Worm (Caenorhabditis elegans) whole organism, late embryonic: ENCODE data around the gene F58B3.4.

Experiments
- K02D7.2 ChIP-seq: sonication (generic microtip); optimal IDR thresholded peaks from 2 replicates; lab custom pipeline; 2017; ENCODE audit warnings: mild to moderate bottlenecking, missing genetic modification characterization, missing compliant biosample characterization
- K09A11.1 ChIP-seq: sonication (generic microtip); optimal IDR thresholded peaks from 2 replicates; lab custom pipeline; 2017; ENCODE audit warnings: antibody characterized with exemption, mild to moderate bottlenecking, missing genetic modification characterization, missing compliant biosample characterization; ENCODE audit not compliant: insufficient read depth
- ahr-1 ChIP-seq: sonication (generic microtip); optimal IDR thresholded peaks from 2 replicates; lab custom pipeline; 2016; ENCODE audit warnings: missing genetic modification characterization, missing compliant biosample characterization
- ceh-14 ChIP-seq: sonication (generic microtip); optimal IDR thresholded peaks from 2 replicates; lab custom pipeline; 2016; ENCODE audit warnings: missing genotype, missing genetic modification characterization, missing compliant biosample characterization
- ceh-18 ChIP-seq: sonication (generic microtip); optimal IDR thresholded peaks from 2 replicates; lab custom pipeline; 2016; ENCODE audit warnings: missing genetic modification characterization, missing compliant biosample characterization
- ceh-19 ChIP-seq: fragments of 200-800 bp; sonication (Bioruptor generic); optimal IDR thresholded peaks from 2 replicates; lab custom pipeline; 2018; ENCODE audit warnings: mild to moderate bottlenecking, missing genetic modification characterization, missing compliant biosample characterization
- ceh-22 ChIP-seq: sonication (generic microtip); optimal IDR thresholded peaks from 2 replicates; lab custom pipeline; 2017; ENCODE audit warnings: missing biosample characterization, missing genetic modification characterization
- ceh-24 ChIP-seq: sonication (generic microtip); optimal IDR thresholded peaks from 2 replicates; lab custom pipeline; 2016; ENCODE audit warnings: mild to moderate bottlenecking, missing genetic modification characterization, missing compliant biosample characterization
- ceh-31 ChIP-seq: sonication (generic microtip); optimal IDR thresholded peaks from 2 replicates; lab custom pipeline; 2016; ENCODE audit warnings: missing genetic modification characterization, missing compliant biosample characterization
- ceh-34 ChIP-seq: sonication (generic microtip); optimal IDR thresholded peaks from 2 replicates; lab custom pipeline; 2016; ENCODE audit warnings: mild to moderate bottlenecking, missing genetic modification characterization, missing compliant biosample characterization
- ceh-45 ChIP-seq: fragments of 200-800 bp; sonication (Bioruptor generic); IDR thresholded peaks from 2 replicates; pipeline ENCODE4 v1.3.6; 2022; ENCODE audit warnings: missing genetic modification reagents, missing genetic modification characterization, missing compliant biosample characterization
- ceh-6 ChIP-seq: fragments of 200-800 bp; sonication (Bioruptor generic); optimal IDR thresholded peaks from 2 replicates; lab custom pipeline; 2018; ENCODE audit warnings: mild to moderate bottlenecking, missing genetic modification characterization, missing compliant biosample characterization
- che-1 ChIP-seq: sonication (generic microtip); optimal IDR thresholded peaks from 2 replicates; lab custom pipeline; 2016; ENCODE audit warnings: mild to moderate bottlenecking, missing genetic modification characterization, missing compliant biosample characterization
- dmd-4 ChIP-seq: sonication (generic microtip); optimal IDR thresholded peaks from 2 replicates; lab custom pipeline; 2016; ENCODE audit warnings: borderline replicate concordance, missing genetic modification characterization, missing compliant biosample characterization
- fax-1 ChIP-seq: sonication (generic microtip); optimal IDR thresholded peaks from 2 replicates; lab custom pipeline; 2016; ENCODE audit warnings: missing genotype, missing genetic modification characterization, missing compliant biosample characterization
- fkh-10 ChIP-seq: fragments of 150-350 bp; optimal IDR thresholded peaks from 2 replicates; lab custom pipeline; 2014; ENCODE audit warnings: missing biosample characterization, missing genetic modification reagents, missing genetic modification characterization
- fkh-6 ChIP-seq: sonication (generic microtip); optimal IDR thresholded peaks from 2 replicates; lab custom pipeline; 2016; ENCODE audit warnings: missing genetic modification characterization, missing compliant biosample characterization
- gmeb-2 ChIP-seq: sonication (generic microtip); optimal IDR thresholded peaks from 2 replicates; lab custom pipeline; 2016; ENCODE audit warnings: missing genetic modification characterization, inconsistent platforms, missing compliant biosample characterization
- hlh-13 ChIP-seq: fragments of 200-800 bp; sonication (Bioruptor generic); optimal IDR thresholded peaks from 2 replicates; lab custom pipeline; 2018; ENCODE audit warnings: mild to moderate bottlenecking, missing genetic modification characterization, missing compliant biosample characterization
- hlh-15 ChIP-seq: sonication (generic microtip); optimal IDR thresholded peaks from 2 replicates; lab custom pipeline; 2016; ENCODE audit warnings: missing genetic modification characterization, missing compliant biosample characterization
- hlh-30 ChIP-seq: sonication (generic microtip); optimal IDR thresholded peaks from 2 replicates; lab custom pipeline; 2017; ENCODE audit warnings: antibody characterized with exemption, missing genetic modification characterization, missing compliant biosample characterization; ENCODE audit not compliant: insufficient read depth
- hlh-6 ChIP-seq: sonication (generic microtip); optimal IDR thresholded peaks from 2 replicates; lab custom pipeline; 2016; ENCODE audit warnings: missing genotype, missing genetic modification characterization, missing compliant biosample characterization
- lim-6 ChIP-seq: sonication (generic microtip); optimal IDR thresholded peaks from 2 replicates; lab custom pipeline; 2016; ENCODE audit warnings: missing genetic modification characterization, missing compliant biosample characterization
- lin-11 ChIP-seq: fragments of 200-800 bp; sonication (Bioruptor generic); optimal IDR thresholded peaks from 2 replicates; lab custom pipeline; 2018; ENCODE audit warnings: mild to moderate bottlenecking, missing genetic modification characterization, missing compliant biosample characterization
- madf-2 ChIP-seq: sonication (generic microtip); optimal IDR thresholded peaks from 2 replicates; lab custom pipeline; 2017; ENCODE audit warnings: missing genetic modification characterization, missing compliant biosample characterization
- nfya-1 ChIP-seq: sonication (generic microtip); optimal IDR thresholded peaks from 2 replicates; lab custom pipeline; 2017; ENCODE audit warnings: missing genetic modification characterization, mild to moderate bottlenecking, missing compliant biosample characterization, antibody characterized with exemption, moderate library complexity
- nhr-11 ChIP-seq: fragments of 150-350 bp; optimal IDR thresholded peaks from 2 replicates; lab custom pipeline; 2014; ENCODE audit warnings: missing biosample characterization, missing genetic modification characterization
- nhr-232 ChIP-seq: sonication (generic microtip); optimal IDR thresholded peaks from 2 replicates; lab custom pipeline; 2016; ENCODE audit warnings: missing genetic modification characterization, missing compliant biosample characterization
- npax-4 ChIP-seq: sonication (generic microtip); optimal IDR thresholded peaks from 2 replicates; lab custom pipeline; 2016; ENCODE audit warnings: missing genetic modification characterization, missing compliant biosample characterization
- odd-2 ChIP-seq: sonication (generic microtip); optimal IDR thresholded peaks from 2 replicates; lab custom pipeline; 2017; ENCODE audit warnings: antibody characterized with exemption, mild to moderate bottlenecking, missing genetic modification characterization, missing compliant biosample characterization
- pat-9 ChIP-seq: fragments of 200-800 bp; sonication (Bioruptor generic); optimal IDR thresholded peaks from 2 replicates; lab custom pipeline; 2018; ENCODE audit warnings: mild to moderate bottlenecking, missing genetic modification characterization, moderate library complexity, missing compliant biosample characterization
- pax-1 ChIP-seq: fragments of 150-350 bp; optimal IDR thresholded peaks from 2 replicates; lab custom pipeline; 2014; ENCODE audit warnings: missing biosample characterization, missing genetic modification characterization
- pha-2 ChIP-seq: sonication (generic microtip); optimal IDR thresholded peaks from 2 replicates; lab custom pipeline; 2017; ENCODE audit warnings: mild to moderate bottlenecking, missing genetic modification characterization, missing compliant biosample characterization
- pha-4 ChIP-seq: fragments of 150-350 bp; optimal IDR thresholded peaks from 2 replicates; lab custom pipeline; 2018; ENCODE audit warnings: missing biosample characterization, missing genetic modification reagents, missing genetic modification characterization
- pqm-1 ChIP-seq: sonication (generic microtip); optimal IDR thresholded peaks from 2 replicates; lab custom pipeline; 2016; ENCODE audit warnings: missing genetic modification characterization, missing compliant biosample characterization
- ref-2 ChIP-seq: sonication (generic microtip); optimal IDR thresholded peaks from 2 replicates; lab custom pipeline; 2016; ENCODE audit warnings: missing genetic modification characterization, missing compliant biosample characterization
- rnt-1 ChIP-seq: sonication (generic microtip); optimal IDR thresholded peaks from 2 replicates; lab custom pipeline; 2016; ENCODE audit warnings: missing genetic modification characterization, missing compliant biosample characterization
- sdc-2 ChIP-seq: sonication (generic microtip); optimal IDR thresholded peaks from 2 replicates; lab custom pipeline; 2016; ENCODE audit warnings: missing genotype, missing genetic modification characterization, missing compliant biosample characterization
- sox-4 ChIP-seq: sonication (generic microtip); optimal IDR thresholded peaks from 2 replicates; lab custom pipeline; 2017; ENCODE audit warnings: mild to moderate bottlenecking, missing genetic modification characterization, inconsistent platforms, missing compliant biosample characterization
- syd-9 ChIP-seq: sonication (generic microtip); optimal IDR thresholded peaks from 2 replicates; lab custom pipeline; 2016; ENCODE audit warnings: mild to moderate bottlenecking, missing genetic modification characterization, moderate library complexity, missing compliant biosample characterization
- tbx-2 ChIP-seq: sonication (generic microtip); optimal IDR thresholded peaks from 2 replicates; lab custom pipeline; 2016; ENCODE audit warnings: missing genetic modification characterization, missing compliant biosample characterization
- ttx-3 ChIP-seq: sonication (generic microtip); optimal IDR thresholded peaks from 2 replicates; lab custom pipeline; 2016; ENCODE audit warnings: missing genetic modification reagents, missing genetic modification characterization, missing compliant biosample characterization
- unc-42 ChIP-seq: sonication (generic microtip); optimal IDR thresholded peaks from 2 replicates; lab custom pipeline; 2016; ENCODE audit warnings: missing genotype, missing genetic modification characterization, missing compliant biosample characterization
- unc-55 ChIP-seq: sonication (generic microtip); optimal IDR thresholded peaks from 2 replicates; lab custom pipeline; 2017; ENCODE audit warnings: missing biosample characterization, missing genetic modification reagents, missing genetic modification characterization
- unc-86 ChIP-seq: sonication (generic microtip); optimal IDR thresholded peaks from 2 replicates; lab custom pipeline; 2016; ENCODE audit warnings: missing genetic modification characterization, missing compliant biosample characterization
- zip-5 ChIP-seq: sonication (generic microtip); optimal IDR thresholded peaks from 2 replicates; lab custom pipeline; 2016; ENCODE audit warnings: missing genetic modification characterization, missing compliant biosample characterization

F58B3.4 gene

ce11 chrIV:11592165-11592564, 39.5 kb downstream of the F58B3.4 start, which contains the start of gene spe-36:
TSS of gene spe-36 (minus strand) at chrIV:11592265.
- TF ChIP-seq hlh-6 (tag; lab: Kevin White, UChicago) (no peak), nhr-232 (tag; lab: Kevin White, UChicago) (no peak), dmd-4 (tag; lab: Kevin White, UChicago) (no peak), hlh-13 (no peak)
- TF ChIP-seq, all 69 proteins: peak for 0

ce11 chrIV:11586484-11586883, 45.2 kb downstream of the F58B3.4 start:
- TF ChIP-seq fkh-6 (tag; lab: Kevin White, UChicago): no peak
- TF ChIP-seq ceh-31 (tag; lab: Kevin White, UChicago): no peak
- no peak for TF ChIP-seq pha-2 (tag; lab: Kevin White, UChicago)
- TF ChIP-seq ttx-3 (tag; lab: Kevin White, UChicago): no peak
- TF ChIP-seq ceh-24 (tag; lab: Kevin White, UChicago): no peak
- no peak for TF ChIP-seq che-1 (tag; lab: Kevin White, UChicago)
- TF ChIP-seq hlh-6 (tag; lab: Kevin White, UChicago): no peak
- no peak for TF ChIP-seq pqm-1 (tag; lab: Kevin White, UChicago)
- no peak for TF ChIP-seq fax-1
- TF ChIP-seq npax-4: no peak
- TF ChIP-seq gmeb-2 (tag; lab: Kevin White, UChicago): no peak
- TF ChIP-seq unc-55 (GFP tag; lab: Kevin White, UChicago): no peak

ce11 chrIV:11584853-11585252, 46.8 kb downstream of the F58B3.4 start:
- TF ChIP-seq hlh-15 (no peak), lim-6 (tag; lab: Kevin White, UChicago) (no peak), ceh-14 (tag; lab: Kevin White, UChicago) (no peak)
- TF ChIP-seq, all 69 proteins: peak for 0

ce11 chrIV:11583906-11584378, 47.7 kb downstream of the F58B3.4 start, which contains the start of gene F12F6.1:
TSS of gene F12F6.1 (plus strand) at chrIV:11583956.
- TF ChIP-seq unc-42 (tag; lab: Kevin White, UChicago) (no peak), che-1 (tag; lab: Kevin White, UChicago) (no peak), pha-4 (tag; lab: Kevin White, UChicago) (no peak), pat-9 (no peak), ceh-22 (tag; lab: Kevin White, UChicago) (no peak), K09A11.1 (no peak), fkh-10 (no peak), ref-2 (tag; lab: Kevin White, UChicago) (peak; percentile 15), ttx-3 (tag; lab: Kevin White, UChicago) (no peak), rnt-1 (tag; lab: Kevin White, UChicago) (no peak), unc-55 (GFP tag; lab: Kevin White, UChicago) (no peak), ceh-31 (tag; lab: Kevin White, UChicago) (peak; percentile 48), sox-4 (tag; lab: Kevin White, UChicago) (no peak), sdc-2 (tag; lab: Kevin White, UChicago) (no peak), pqm-1 (tag; lab: Kevin White, UChicago) (no peak), nfya-1 (tag; lab: Kevin White, UChicago) (peak; percentile 40), gmeb-2 (tag; lab: Kevin White, UChicago) (no peak), npax-4 (no peak), hlh-30 (tag; lab: Kevin White, UChicago) (no peak), madf-2 (tag; lab: Kevin White, UChicago) (no peak), tbx-2 (peak; percentile 65), unc-86 (tag; lab: Kevin White, UChicago) (no peak), syd-9 (tag; lab: Kevin White, UChicago) (no peak), K02D7.2 (tag; lab: Kevin White, UChicago) (no peak), ceh-18 (tag; lab: Kevin White, UChicago) (no peak), ahr-1 (no peak), pax-1 (tag; lab: Kevin White, UChicago) (no peak), odd-2 (tag; lab: Kevin White, UChicago) (no peak), lin-11 (no peak), ceh-34 (no peak), dmd-4 (tag; lab: Kevin White, UChicago) (no peak), ceh-6 (peak; percentile 46), zip-5 (no peak), nhr-11 (tag; lab: Kevin White, UChicago) (no peak), ceh-45 (GFP tag; lab: Robert Waterston, UW) (0 out of 2 replicates have a peak, but pooled peaks have one; percentile 37), ceh-19 (no peak)
